Worm (Caenorhabditis elegans) whole organism, L4 larva: ENCODE data around the gene Y73F8A.22.

Experiments used
- D1046.2 ChIP-seq: fragments of 200-800 bp; sonication (Bioruptor generic); IDR thresholded peaks from 2 replicates; pipeline ENCODE4 v1.3.6; 2022; ENCODE audit warnings: missing genetic modification characterization, missing compliant biosample characterization
- F37D6.2 ChIP-seq: sonication (generic microtip); optimal IDR thresholded peaks from 2 replicates; lab custom pipeline; 2016; ENCODE audit warnings: mild to moderate bottlenecking, missing genetic modification characterization, missing compliant biosample characterization
- R02D3.7 ChIP-seq: fragments of 150-350 bp; sonication (generic microtip); optimal IDR thresholded peaks from 3 replicates; lab custom pipeline; 2014; ENCODE audit warnings: missing biosample characterization, missing genetic modification characterization
- T20F7.1 ChIP-seq: fragments of 200-800 bp; sonication (Bioruptor generic); optimal IDR thresholded peaks from 2 replicates; lab custom pipeline; 2018; ENCODE audit warnings: mild to moderate bottlenecking, missing genetic modification characterization, missing compliant biosample characterization
- Y105C5A.15 ChIP-seq: fragments of 200-800 bp; sonication (Bioruptor generic); IDR thresholded peaks from 2 replicates; pipeline ENCODE4 v1.3.6; 2022; ENCODE audit warnings: missing genetic modification characterization, missing compliant biosample characterization
- Y5F2A.4 ChIP-seq: fragments of 200-800 bp; sonication (Bioruptor generic); optimal IDR thresholded peaks from 2 replicates; lab custom pipeline; 2018; ENCODE audit warnings: mild to moderate bottlenecking, missing genetic modification characterization, missing compliant biosample characterization
- Y75B8A.6 ChIP-seq: fragments of 200-800 bp; sonication (Bioruptor generic); IDR thresholded peaks from 2 replicates; pipeline ENCODE4 v1.3.6; 2022; ENCODE audit warnings: missing genetic modification reagents, missing genetic modification characterization, missing compliant biosample characterization
- ZK546.5 ChIP-seq, 2 experiments: sonication (generic microtip); optimal IDR thresholded peaks; 2 replicates each; lab custom pipeline; 2017; ENCODE audit warnings: missing biosample characterization in 2 of 2, missing genetic modification characterization in 2 of 2
- aha-1 ChIP-seq: fragments of 150-350 bp; peaks from one replicate; lab custom pipeline; 2014; ENCODE audit warnings: missing biosample characterization, missing genetic modification characterization
- ceh-20 ChIP-seq: fragments of 200-800 bp; sonication (Bioruptor generic); IDR thresholded peaks from 2 replicates; pipeline ENCODE4 v1.3.6; 2022; ENCODE audit warnings: missing genetic modification reagents, missing genetic modification characterization, missing compliant biosample characterization
- ceh-28 ChIP-seq: fragments of 150-350 bp; optimal IDR thresholded peaks from 2 replicates; lab custom pipeline; 2014; ENCODE audit warnings: missing biosample characterization, missing genetic modification reagents, missing genetic modification characterization
- ceh-32 ChIP-seq: sonication (generic microtip); optimal IDR thresholded peaks from 2 replicates; lab custom pipeline; 2016; ENCODE audit warnings: mild to moderate bottlenecking, missing genetic modification characterization, missing compliant biosample characterization; ENCODE audit not compliant: poor library complexity
- ceh-44 ChIP-seq: fragments of 200-800 bp; sonication (Bioruptor generic); IDR thresholded peaks from 2 replicates; pipeline ENCODE4 v1.3.6; 2022; ENCODE audit warnings: missing genetic modification reagents, missing genetic modification characterization, missing compliant biosample characterization
- ceh-82 ChIP-seq: sonication (generic microtip); optimal IDR thresholded peaks from 2 replicates; lab custom pipeline; 2017; ENCODE audit warnings: missing biosample characterization, missing genetic modification characterization
- ces-1 ChIP-seq: fragments of 150-350 bp; sonication (generic microtip); optimal IDR thresholded peaks from 4 replicates; lab custom pipeline; 2014; ENCODE audit warnings: missing biosample characterization, missing genetic modification reagents, missing genetic modification characterization
- cey-2 ChIP-seq: sonication (generic microtip); optimal IDR thresholded peaks from 3 replicates; lab custom pipeline; 2017; ENCODE audit warnings: missing genetic modification characterization, mild to moderate bottlenecking, missing compliant biosample characterization, antibody characterized with exemption, borderline replicate concordance; ENCODE audit not compliant: insufficient read depth
- ctbp-1 ChIP-seq: fragments of 200-800 bp; sonication (Bioruptor generic); IDR thresholded peaks from 2 replicates; pipeline ENCODE4 v1.3.6; 2022; ENCODE audit warnings: missing genetic modification reagents, missing genetic modification characterization, missing compliant biosample characterization
- daf-12 ChIP-seq: fragments of 150-350 bp; optimal IDR thresholded peaks from 2 replicates; lab custom pipeline; 2014; ENCODE audit warnings: missing biosample characterization, missing genetic modification reagents, missing genetic modification characterization
- daf-8 ChIP-seq: fragments of 200-800 bp; sonication (Bioruptor generic); IDR thresholded peaks from 2 replicates; pipeline ENCODE4 v1.3.6; 2022; ENCODE audit warnings: missing genetic modification characterization, missing compliant biosample characterization
- dmd-8 ChIP-seq: fragments of 200-800 bp; sonication (Bioruptor generic); IDR thresholded peaks from 2 replicates; pipeline ENCODE4 v1.3.6; 2022; ENCODE audit warnings: missing genetic modification characterization, missing compliant biosample characterization
- dpl-1 ChIP-seq: fragments of 150-350 bp; optimal IDR thresholded peaks from 2 replicates; lab custom pipeline; 2014; ENCODE audit warnings: missing biosample characterization, missing genetic modification reagents, missing genetic modification characterization
- duxl-1 ChIP-seq: sonication (generic microtip); optimal IDR thresholded peaks from 2 replicates; lab custom pipeline; 2016; ENCODE audit warnings: mild to moderate bottlenecking, missing genetic modification characterization, moderate library complexity, missing compliant biosample characterization; ENCODE audit not compliant: poor library complexity
- egl-27 ChIP-seq: sonication (generic microtip); optimal IDR thresholded peaks from 3 replicates; lab custom pipeline; 2017; ENCODE audit warnings: missing biosample characterization, missing genetic modification reagents, missing genetic modification characterization
- fkh-10 ChIP-seq: fragments of 150-350 bp; optimal IDR thresholded peaks from 2 replicates; lab custom pipeline; 2014; ENCODE audit warnings: missing biosample characterization, missing genetic modification reagents, missing genetic modification characterization
- hlh-11 ChIP-seq: fragments of 200-800 bp; sonication (Bioruptor generic); optimal IDR thresholded peaks from 2 replicates; lab custom pipeline; 2018; ENCODE audit warnings: mild to moderate bottlenecking, missing genetic modification characterization, missing compliant biosample characterization
- hmg-1.1 ChIP-seq: fragments of 200-800 bp; sonication (Bioruptor generic); IDR thresholded peaks from 2 replicates; pipeline ENCODE4 v1.3.6; 2022; ENCODE audit warnings: missing genetic modification reagents, missing genetic modification characterization, missing compliant biosample characterization
- lim-7 ChIP-seq: fragments of 200-800 bp; sonication (Bioruptor generic); IDR thresholded peaks from 2 replicates; pipeline ENCODE4 v1.3.6; 2022; ENCODE audit warnings: missing genetic modification characterization, missing compliant biosample characterization
- lsy-2 ChIP-seq, 2 experiments: fragments of 150-350 bp in 1 of 2; sonication (generic microtip) in 1 of 2; optimal IDR thresholded peaks; 2 replicates each; lab custom pipeline; 2014 to 2017; ENCODE audit warnings: missing biosample characterization in 2 of 2, missing genetic modification characterization in 2 of 2
- madf-5 ChIP-seq, 2 experiments: fragments of 200-800 bp; sonication (Bioruptor generic); IDR thresholded peaks; 2 replicates each; pipeline ENCODE4 v1.3.6; 2022; ENCODE audit warnings: missing compliant biosample characterization in 2 of 2, missing genetic modification characterization in 2 of 2
- mdl-1 ChIP-seq, 2 experiments: fragments of 150-350 bp in 1 of 2; sonication (generic microtip) in 1 of 2; optimal IDR thresholded peaks; 2 replicates each; lab custom pipeline; 2014 to 2017; ENCODE audit warnings: missing biosample characterization in 2 of 2, missing genetic modification characterization in 2 of 2
- mep-1 ChIP-seq: fragments of 150-350 bp; sonication (generic microtip); optimal IDR thresholded peaks from 3 replicates; lab custom pipeline; 2014; ENCODE audit warnings: missing biosample characterization, missing genetic modification characterization
- mxl-2 ChIP-seq: fragments of 200-800 bp; sonication (Bioruptor generic); conservative IDR thresholded peaks from 2 replicates; pipeline ENCODE4 v1.3.6; 2022; ENCODE audit warnings: missing genetic modification reagents, missing genetic modification characterization, missing compliant biosample characterization
- nhr-10 ChIP-seq: fragments of 150-350 bp; optimal IDR thresholded peaks from 2 replicates; lab custom pipeline; 2014; ENCODE audit warnings: missing biosample characterization, missing genetic modification characterization
- nhr-102 ChIP-seq: sonication (generic microtip); optimal IDR thresholded peaks from 2 replicates; lab custom pipeline; 2016; ENCODE audit warnings: mild to moderate bottlenecking, missing genetic modification characterization, moderate library complexity, missing compliant biosample characterization
- nhr-11 ChIP-seq: fragments of 150-350 bp; optimal IDR thresholded peaks from 2 replicates; lab custom pipeline; 2014; ENCODE audit warnings: missing biosample characterization, missing genetic modification characterization
- nhr-111 ChIP-seq: fragments of 200-800 bp; sonication (Bioruptor generic); optimal IDR thresholded peaks from 2 replicates; lab custom pipeline; 2018; ENCODE audit warnings: mild to moderate bottlenecking, missing genetic modification characterization, missing compliant biosample characterization
- nhr-25 ChIP-seq: sonication (generic microtip); optimal IDR thresholded peaks from 2 replicates; lab custom pipeline; 2017; ENCODE audit warnings: missing genetic modification characterization, mild to moderate bottlenecking, missing compliant biosample characterization, antibody characterized with exemption, moderate library complexity, borderline replicate concordance; ENCODE audit not compliant: insufficient read depth
- nhr-28 ChIP-seq: fragments of 150-350 bp; optimal IDR thresholded peaks from 2 replicates; lab custom pipeline; 2014; ENCODE audit warnings: missing biosample characterization, missing genetic modification characterization
- nhr-6 ChIP-seq: fragments of 150-350 bp; optimal IDR thresholded peaks from 2 replicates; lab custom pipeline; 2014; ENCODE audit warnings: missing biosample characterization, missing genetic modification characterization
- nhr-76 ChIP-seq: fragments of 150-350 bp; optimal IDR thresholded peaks from 2 replicates; lab custom pipeline; 2014; ENCODE audit warnings: missing biosample characterization, missing genetic modification characterization
- pha-4 ChIP-seq, 2 experiments: fragments of 150-350 bp in 1 of 2; fragments of 200-800 bp in 1 of 2; sonication (Bioruptor generic) in 1 of 2; IDR thresholded peaks in 1 of 2; optimal IDR thresholded peaks in 1 of 2; 2 replicates each; pipeline versions ENCODE4 v1.3.6 to Lab custom; 2014 to 2022; ENCODE audit warnings: missing genetic modification characterization in 2 of 2, missing genetic modification reagents in 2 of 2, missing biosample characterization in 1 of 2, missing compliant biosample characterization in 1 of 2
- pqm-1 ChIP-seq: sonication (generic microtip); optimal IDR thresholded peaks from 2 replicates; lab custom pipeline; 2017; ENCODE audit warnings: missing biosample characterization, missing genetic modification characterization
- zag-1 ChIP-seq: fragments of 150-350 bp; optimal IDR thresholded peaks from 2 replicates; lab custom pipeline; 2014; ENCODE audit warnings: missing biosample characterization, missing genetic modification characterization
- zfp-2 ChIP-seq: sonication (generic microtip); optimal IDR thresholded peaks from 2 replicates; lab custom pipeline; 2016; ENCODE audit warnings: mild to moderate bottlenecking, missing genetic modification characterization, missing compliant biosample characterization
- zip-11 ChIP-seq: fragments of 200-800 bp; sonication (Bioruptor generic); IDR thresholded peaks from 2 replicates; pipeline ENCODE4 v1.3.6; 2022; ENCODE audit warnings: missing genetic modification characterization, missing compliant biosample characterization
- zip-2 ChIP-seq: fragments of 150-350 bp; optimal IDR thresholded peaks from 2 replicates; lab custom pipeline; 2014; ENCODE audit warnings: missing biosample characterization, missing genetic modification characterization
- ztf-7 ChIP-seq: fragments of 150-350 bp; optimal IDR thresholded peaks from 2 replicates; lab custom pipeline; 2014; ENCODE audit warnings: missing biosample characterization, missing genetic modification characterization

The Y73F8A.22 gene

ce11 chrIV:15473588-15474271, 32.5 kb upstream of the Y73F8A.22 start, which contains the start of gene Y73F8A.26 (continued):
- TF ChIP-seq mxl-2 (GFP tag; lab: Robert Waterston, UW) = no peak
- TF ChIP-seq ceh-32 (tag; lab: Kevin White, UChicago) = no peak
- TF ChIP-seq pqm-1 (tag; lab: Kevin White, UChicago) = no peak
- TF ChIP-seq F37D6.2 (tag; lab: Kevin White, UChicago) = no peak
- TF ChIP-seq D1046.2 (GFP tag; lab: Robert Waterston, UW) = no peak
- TF ChIP-seq zag-1 (tag; lab: Kevin White, UChicago) = no peak
- peak; percentile 43 for TF ChIP-seq duxl-1 (tag; lab: Kevin White, UChicago)
- TF ChIP-seq dmd-8 (GFP tag; lab: Robert Waterston, UW) = no peak
- TF ChIP-seq ctbp-1 = no peak
- TF ChIP-seq nhr-6 (tag; lab: Kevin White, UChicago) = no peak
- no peak for TF ChIP-seq nhr-28 (tag; lab: Kevin White, UChicago)
- no peak for TF ChIP-seq nhr-25
- no peak for TF ChIP-seq pha-4 (GFP tag; IDR thresholded peaks at IDR 0.05; lab: Robert Waterston, UW)
- no peak for TF ChIP-seq pha-4 (tag; optimal IDR thresholded peaks at IDR 0.05; lab: Kevin White, UChicago)
- no peak for TF ChIP-seq Y5F2A.4
- TF ChIP-seq hlh-11 (tag; lab: Kevin White, UChicago) = no peak
- no peak for TF ChIP-seq nhr-11 (tag; lab: Kevin White, UChicago)
- no peak for TF ChIP-seq daf-12 (tag; lab: Kevin White, UChicago)
- TF ChIP-seq Y105C5A.15 (GFP tag; lab: Robert Waterston, UW) = 0 out of 2 replicates have a peak, but pooled peaks have one; percentile 72
- no peak for TF ChIP-seq ces-1 (GFP tag; lab: Kevin White, UChicago)

ce11 chrIV:15472387-15472859, 31.2 kb upstream of the Y73F8A.22 start, which contains the start of gene Y73F8A.27:
Gene Y73F8A.27 (plus strand): TSS chrIV:15472809.
- TF ChIP-seq ceh-44 = peak; percentile 19; the same call in 1 of the 2 replicates
- peak; percentile 82 to 96 for TF ChIP-seq lsy-2 (tag; optimal IDR thresholded peaks at IDR 0.05; lab: Kevin White, UChicago)
- no peak for TF ChIP-seq nhr-25
- TF ChIP-seq nhr-76 (tag; lab: Kevin White, UChicago) = no peak
- TF ChIP-seq R02D3.7 (tag; lab: Kevin White, UChicago) = no peak
- no peak for TF ChIP-seq egl-27
- no peak for TF ChIP-seq Y75B8A.6 (GFP tag; lab: Robert Waterston, UW)
- TF ChIP-seq ceh-32 (tag; lab: Kevin White, UChicago) = no peak
- TF ChIP-seq T20F7.1 = peak; percentile 87
- no peak for TF ChIP-seq Y105C5A.15 (GFP tag; lab: Robert Waterston, UW)
- TF ChIP-seq aha-1 (tag; lab: Kevin White, UChicago) = peak; percentile 99
- TF ChIP-seq cey-2 (tag; lab: Kevin White, UChicago) = no peak
- TF ChIP-seq lim-7 = no peak
- TF ChIP-seq dpl-1 (GFP tag; lab: Kevin White, UChicago) = peak; percentile 79
- peak in 1 of 2 experiments; percentile 14 for TF ChIP-seq mdl-1 (tag; optimal IDR thresholded peaks at IDR 0.05; lab: Kevin White, UChicago)
- TF ChIP-seq zfp-2 (tag; lab: Kevin White, UChicago) = no peak
- no peak for TF ChIP-seq nhr-10 (tag; lab: Kevin White, UChicago)
- no peak for TF ChIP-seq zag-1 (tag; lab: Kevin White, UChicago)
- peak; percentile 91 for TF ChIP-seq mep-1 (tag; lab: Kevin White, UChicago)
- TF ChIP-seq nhr-102 (tag; lab: Kevin White, UChicago) = peak; percentile 92
- TF ChIP-seq daf-8 = no peak
- no peak for TF ChIP-seq zip-11 (GFP tag; lab: Robert Waterston, UW)
- TF ChIP-seq daf-12 (tag; lab: Kevin White, UChicago) = no peak
- TF ChIP-seq nhr-111 = no peak
- TF ChIP-seq ztf-7 (tag; lab: Kevin White, UChicago) = peak; percentile 19
- peak; percentile 37 for TF ChIP-seq zip-2 (tag; lab: Kevin White, UChicago)
- no peak for TF ChIP-seq ceh-82 (tag; lab: Kevin White, UChicago)
- TF ChIP-seq madf-5 (GFP tag; IDR thresholded peaks at IDR 0.05; lab: Robert Waterston, UW) = no peak
- TF ChIP-seq hmg-1.1 = peak; percentile 76
- no peak for TF ChIP-seq ceh-28
- peak; percentile 88 for TF ChIP-seq hlh-11 (tag; lab: Kevin White, UChicago)
- no peak for TF ChIP-seq ZK546.5 (tag; optimal IDR thresholded peaks at IDR 0.05; lab: Kevin White, UChicago)
- peak; percentile 85 for TF ChIP-seq ceh-20 (GFP tag; lab: Robert Waterston, UW)
- peak; percentile 77 for TF ChIP-seq fkh-10 (GFP tag; lab: Kevin White, UChicago)
